Fruit fly (Drosophila melanogaster) whole organism, embryonic: Measurements from ENCODE around the gene CG7601.

Experiments used
- CG10147 ChIP-seq: fragments of 200-800 bp; sonication (Bioruptor generic); optimal IDR thresholded peaks from 2 replicates; lab custom pipeline; 2019; ENCODE audit warnings: missing biosample characterization, mild to moderate bottlenecking, missing genetic modification characterization, moderate library complexity
- CG10979 ChIP-seq: fragments of 200-800 bp; sonication (Bioruptor generic); optimal IDR thresholded peaks from 2 replicates; lab custom pipeline; 2018; ENCODE audit warnings: missing biosample characterization, mild to moderate bottlenecking, missing genetic modification characterization, moderate library complexity
- CG11456 ChIP-seq: fragments of 200-800 bp; sonication (Bioruptor generic); IDR thresholded peaks from 3 replicates; pipeline ENCODE4 v1.3.6; 2022; ENCODE audit warnings: missing biosample characterization, missing genetic modification characterization
- CG11723 ChIP-seq: fragments of 200-800 bp; sonication (Bioruptor generic); optimal IDR thresholded peaks from 2 replicates; lab custom pipeline; 2017; ENCODE audit warnings: missing biosample characterization, mild to moderate bottlenecking, missing genetic modification characterization
- CG13894 ChIP-seq: fragments of 200-800 bp; sonication (Bioruptor generic); optimal IDR thresholded peaks from 3 replicates; lab custom pipeline; 2018; ENCODE audit warnings: missing biosample characterization, mild to moderate bottlenecking, missing genetic modification characterization, moderate library complexity
- CG14710 ChIP-seq: fragments of 200-800 bp; sonication (Bioruptor generic); optimal IDR thresholded peaks from 3 replicates; lab custom pipeline; 2019; ENCODE audit warnings: missing biosample characterization, mild to moderate bottlenecking, missing genetic modification characterization, moderate library complexity
- CG17912 ChIP-seq: fragments of 200-800 bp; sonication (Bioruptor generic); optimal IDR thresholded peaks from 2 replicates; lab custom pipeline; 2018; ENCODE audit warnings: missing biosample characterization, mild to moderate bottlenecking, missing genetic modification characterization
- CG30431 ChIP-seq: fragments of 200-800 bp; sonication (Bioruptor generic); optimal IDR thresholded peaks from 2 replicates; lab custom pipeline; 2017; ENCODE audit warnings: missing biosample characterization, missing genetic modification characterization
- CG3407 ChIP-seq: fragments of 200-800 bp; sonication (Bioruptor generic); optimal IDR thresholded peaks from 2 replicates; lab custom pipeline; 2018; ENCODE audit warnings: missing biosample characterization, mild to moderate bottlenecking, missing genetic modification characterization
- CG42726 ChIP-seq: fragments of 200-800 bp; sonication (Bioruptor generic); IDR thresholded peaks from 2 replicates; pipeline ENCODE4 v1.3.6; 2022; ENCODE audit warnings: missing biosample characterization, missing genetic modification characterization; ENCODE audit not compliant: partially characterized antibody
- CG6689 ChIP-seq: fragments of 200-800 bp; sonication (Bioruptor generic); IDR thresholded peaks from 2 replicates; pipeline ENCODE4 v1.3.6; 2022; ENCODE audit warnings: missing biosample characterization, missing genetic modification characterization
- CG8944 ChIP-seq: fragments of 200-800 bp; sonication (Bioruptor generic); optimal IDR thresholded peaks from 3 replicates; lab custom pipeline; 2016; ENCODE audit warnings: missing biosample characterization, missing genetic modification characterization
- D ChIP-seq, 2 experiments: fragments of 200-800 bp in 1 of 2; fragments of >200 bp in 1 of 2; sonication (Bioruptor generic) in 1 of 2; optimal IDR thresholded peaks; 2 replicates in 1 of 2; 3 replicates in 1 of 2; lab custom pipeline; 2017; ENCODE audit warnings: mild to moderate bottlenecking in 1 of 2, missing biosample characterization in 1 of 2, missing genetic modification characterization in 1 of 2, missing genetic modification reagents in 1 of 2
- Deaf1 ChIP-seq: fragments of 200-800 bp; optimal IDR thresholded peaks from 3 replicates; lab custom pipeline; 2019; ENCODE audit warnings: missing biosample characterization, mild to moderate bottlenecking, missing genetic modification characterization, moderate library complexity
- Dll ChIP-seq: fragments of 200-800 bp; sonication (Bioruptor generic); IDR thresholded peaks from 4 replicates; pipeline ENCODE4 v1.3.6; 2022; ENCODE audit warnings: missing biosample characterization, missing genetic modification characterization; ENCODE audit not compliant: partially characterized antibody
- Dref ChIP-seq: fragments of 200-800 bp; sonication (Bioruptor generic); IDR thresholded peaks from 2 replicates; pipeline ENCODE4 v1.3.6; 2022; ENCODE audit warnings: missing biosample characterization, missing genetic modification characterization
- Ets65A ChIP-seq: fragments of 200-800 bp; sonication (Bioruptor generic); peaks from one replicate; lab custom pipeline; 2016; ENCODE audit warnings: missing biosample characterization, missing genetic modification characterization
- HLHmδ ChIP-seq: fragments of 200-800 bp; sonication (Bioruptor generic); optimal IDR thresholded peaks from 2 replicates; lab custom pipeline; 2018; ENCODE audit warnings: missing biosample characterization, mild to moderate bottlenecking, missing genetic modification characterization, moderate library complexity
- MESR4 ChIP-seq: fragments of 200-800 bp; sonication (Bioruptor generic); optimal IDR thresholded peaks from 2 replicates; lab custom pipeline; 2018; ENCODE audit warnings: missing biosample characterization, mild to moderate bottlenecking, missing genetic modification characterization, moderate library complexity
- Neu2 ChIP-seq: fragments of 200-800 bp; sonication (Bioruptor generic); optimal IDR thresholded peaks from 3 replicates; lab custom pipeline; 2016; ENCODE audit warnings: missing biosample characterization, missing genetic modification characterization, borderline replicate concordance
- Opbp ChIP-seq: fragments of 200-800 bp; sonication (Bioruptor generic); IDR thresholded peaks from 3 replicates; pipeline ENCODE4 v1.3.6; 2022; ENCODE audit warnings: missing biosample characterization, missing genetic modification characterization; ENCODE audit not compliant: partially characterized antibody
- Xrp1 ChIP-seq: fragments of 200-800 bp; sonication (Bioruptor generic); IDR thresholded peaks from 2 replicates; pipeline ENCODE4 v1.3.6; 2022; ENCODE audit warnings: missing biosample characterization, missing genetic modification characterization
- ase ChIP-seq: fragments of 200-800 bp; sonication (Bioruptor generic); IDR thresholded peaks from 3 replicates; pipeline ENCODE4 v1.3.6; 2022; ENCODE audit warnings: missing biosample characterization, missing genetic modification characterization
- cg ChIP-seq: fragments of 200-800 bp; sonication (Bioruptor generic); optimal IDR thresholded peaks from 3 replicates; lab custom pipeline; 2019; ENCODE audit warnings: missing biosample characterization, mild to moderate bottlenecking, missing genetic modification characterization, moderate library complexity
- kay ChIP-seq: fragments of 200-800 bp; sonication (Bioruptor generic); optimal IDR thresholded peaks from 2 replicates; lab custom pipeline; 2016; ENCODE audit warnings: missing biosample characterization, missing genetic modification characterization
- klu ChIP-seq: fragments of 200-800 bp; sonication (Bioruptor generic); IDR thresholded peaks from 2 replicates; pipeline ENCODE4 v1.3.6; 2022; ENCODE audit warnings: missing biosample characterization, missing genetic modification characterization
- lbe ChIP-seq: fragments of 200-800 bp; sonication (Bioruptor generic); optimal IDR thresholded peaks from 2 replicates; lab custom pipeline; 2016; ENCODE audit warnings: missing biosample characterization, mild to moderate bottlenecking, missing genetic modification characterization
- mam ChIP-seq: fragments of 200-800 bp; sonication (Bioruptor generic); optimal IDR thresholded peaks from 3 replicates; lab custom pipeline; 2016; ENCODE audit warnings: missing biosample characterization, missing genetic modification characterization
- mirr ChIP-seq: fragments of 200-800 bp; sonication (Bioruptor generic); optimal IDR thresholded peaks from 3 replicates; lab custom pipeline; 2018; ENCODE audit warnings: missing biosample characterization, mild to moderate bottlenecking, missing genetic modification characterization
- mld ChIP-seq: fragments of 200-800 bp; sonication (Bioruptor generic); IDR thresholded peaks from 3 replicates; pipeline ENCODE4 v1.3.6; 2022; ENCODE audit warnings: missing biosample characterization, missing genetic modification characterization; ENCODE audit not compliant: partially characterized antibody
- prd ChIP-seq, 3 experiments: fragments of >200 bp in 2 of 3; fragments of 200-800 bp in 1 of 3; sonication (Bioruptor generic) in 1 of 3; optimal IDR thresholded peaks in 2 of 3; IDR thresholded peaks in 1 of 3; 2 replicates in 2 of 3; 3 replicates in 1 of 3; pipeline versions ENCODE4 v1.3.6 to Lab custom; 2017 to 2022; ENCODE audit warnings: missing biosample characterization in 1 of 3, missing genetic modification characterization in 1 of 3
- rib ChIP-seq: fragments of 200-800 bp; sonication (Bioruptor generic); IDR thresholded peaks from 2 replicates; pipeline ENCODE4 v1.3.6; 2022; ENCODE audit warnings: missing biosample characterization, missing genetic modification characterization
- sens-2 ChIP-seq: fragments of 200-800 bp; sonication (Bioruptor generic); IDR thresholded peaks from 2 replicates; pipeline ENCODE4 v1.3.6; 2022; ENCODE audit warnings: missing biosample characterization, missing genetic modification characterization
- sob ChIP-seq: fragments of 200-800 bp; sonication (Bioruptor generic); IDR thresholded peaks from 2 replicates; pipeline ENCODE4 v1.3.6; 2022; ENCODE audit warnings: missing biosample characterization, missing genetic modification characterization
- vnd ChIP-seq: fragments of 200-800 bp; sonication (Bioruptor generic); IDR thresholded peaks from 3 replicates; pipeline ENCODE4 v1.3.6; 2022; ENCODE audit warnings: missing biosample characterization, missing genetic modification characterization; ENCODE audit not compliant: partially characterized antibody
- wek ChIP-seq: fragments of 200-800 bp; sonication (Bioruptor generic); optimal IDR thresholded peaks from 3 replicates; lab custom pipeline; 2018; ENCODE audit warnings: missing biosample characterization, mild to moderate bottlenecking, missing genetic modification characterization, moderate library complexity
- z ChIP-seq: fragments of 200-800 bp; sonication (Bioruptor generic); IDR thresholded peaks from 3 replicates; pipeline ENCODE4 v1.3.6; 2022; ENCODE audit warnings: missing biosample characterization, missing genetic modification characterization
- zen ChIP-seq: fragments of 200-800 bp; sonication (Bioruptor generic); optimal IDR thresholded peaks from 3 replicates; lab custom pipeline; 2018; ENCODE audit warnings: missing biosample characterization, mild to moderate bottlenecking, missing genetic modification characterization, moderate library complexity

The CG7601 gene

dm6 chr3R:29771645-29772089, 35.1 kb upstream of the CG7601 start (continued):
- TF ChIP-seq klu (GFP tag; lab: Robert Waterston, UW) (no peak), CG3407 (no peak), wek (GFP tag; lab: Kevin White, UChicago) (peak; percentile 83), Neu2 (no peak), Dll (no peak), cg (peak; percentile 77), Dref (GFP tag; lab: Robert Waterston, UW) (no peak), kay (GFP tag; lab: Kevin White, UChicago) (peak; percentile 99), mld (GFP tag; lab: Robert Waterston, UW) (no peak), lbe (GFP tag; lab: Kevin White, UChicago) (peak; percentile 15), CG10147 (GFP tag; lab: Kevin White, UChicago) (no peak), MESR4 (no peak), CG8944 (GFP tag; lab: Kevin White, UChicago) (no peak), HLHmδ (GFP tag; lab: Kevin White, UChicago) (peak; percentile 59), vnd (GFP tag; lab: Robert Waterston, UW) (no peak), CG30431 (GFP tag; lab: Kevin White, UChicago) (no peak), Xrp1 (no peak), CG10979 (tag; lab: Kevin White, UChicago) (no peak), ase (GFP tag; lab: Robert Waterston, UW) (no peak), CG14710 (tag; lab: Kevin White, UChicago) (no peak), CG42726 (GFP tag; lab: Robert Waterston, UW) (no peak), mam (GFP tag; lab: Kevin White, UChicago) (no peak), mirr (GFP tag; lab: Kevin White, UChicago) (peak; percentile 30), CG17912 (no peak), CG13894 (tag; lab: Kevin White, UChicago) (peak; percentile 69)

dm6 chr3R:29770930-29771329, 34.4 kb upstream of the CG7601 start:
- TF ChIP-seq Opbp (GFP tag; lab: Robert Waterston, UW) (0 out of 3 replicates have a peak, but pooled peaks have one; percentile 20), Deaf1 (tag; lab: Kevin White, UChicago) (peak; percentile 10), CG13894 (tag; lab: Kevin White, UChicago) (peak; percentile 54), CG11456 (GFP tag; lab: Robert Waterston, UW) (no peak), Ets65A (GFP tag; lab: Kevin White, UChicago) (peak; percentile 66), sens-2 (GFP tag; lab: Robert Waterston, UW) (no peak), zen (tag; lab: Kevin White, UChicago) (peak; percentile 91), prd (optimal IDR thresholded peaks at IDR 0.05; lab: Kevin White, UChicago) (no peak), prd (GFP tag; IDR thresholded peaks at IDR 0.05; lab: Robert Waterston, UW) (0 out of 3 replicates have a peak, but pooled peaks have one; percentile 13), z (GFP tag; lab: Robert Waterston, UW) (peak; percentile 48; the same call in 2 of the 3 replicates), rib (GFP tag; lab: Robert Waterston, UW) (0 out of 2 replicates have a peak, but pooled peaks have one; percentile 16), sob (GFP tag; lab: Robert Waterston, UW) (no peak), CG6689 (no peak), D (optimal IDR thresholded peaks at IDR 0.05; lab: Kevin White, UChicago) (peak; percentile 11), D (GFP tag; optimal IDR thresholded peaks at IDR 0.05; lab: Kevin White, UChicago) (no peak), CG11723 (GFP tag; lab: Kevin White, UChicago) (no peak)
- TF ChIP-seq, all 482 proteins: peak for 9
